Worm (Caenorhabditis elegans): ENCODE results near the gene slc-17.4.

DNA sequence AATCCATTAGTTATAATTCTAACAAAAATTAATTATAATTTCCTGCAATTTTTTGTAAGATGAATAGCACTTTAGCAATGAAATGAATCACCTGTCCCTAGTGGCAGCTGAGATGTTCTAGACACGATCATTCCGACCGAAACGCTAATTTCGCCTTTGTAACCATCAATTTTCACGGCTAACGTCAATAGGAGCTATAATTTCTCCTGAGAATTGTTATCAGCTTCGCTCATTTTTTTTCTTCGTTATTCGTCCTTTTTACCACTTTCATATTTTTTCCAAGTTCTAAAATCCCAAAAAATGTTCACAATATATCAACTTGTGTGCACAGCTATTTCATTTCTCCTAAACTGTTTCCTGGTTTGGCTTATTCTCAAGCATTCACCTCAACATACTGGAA, 26.3 kb downstream of the slc-17.4 start, which contains the start of gene str-187:
- TF ChIP-seq nhr-11 (tag; optimal IDR thresholded peaks at IDR 0.05): no peak
- TF ChIP-seq fkh-10 (GFP tag; optimal IDR thresholded peaks at IDR 0.05): no peak
- TF ChIP-seq egl-5 (tag; optimal IDR thresholded peaks at IDR 0.05): no peak
- TF ChIP-seq lin-39 (tag; optimal IDR thresholded peaks at IDR 0.05): no peak
- no peak for TF ChIP-seq sea-2 (GFP tag; optimal IDR thresholded peaks at IDR 0.05)
- no peak for TF ChIP-seq zag-1 (tag; optimal IDR thresholded peaks at IDR 0.05)
- TF ChIP-seq skn-1 (tag; optimal IDR thresholded peaks at IDR 0.05): no peak
